Fruit fly (Drosophila melanogaster) whole organism, prepupa: ENCODE data around the gene CG32486.
A peak's percentile ranks its signal among the peaks of the same experiment; 100 is the strongest.

ENCODE experiments used
- Blimp-1 ChIP-seq: fragments of 200-800 bp; sonication (Bioruptor generic); optimal IDR thresholded peaks from 3 replicates; lab custom pipeline; 2017; ENCODE audit warnings: missing biosample characterization, missing genetic modification characterization, mild to moderate bottlenecking, moderate library complexity, missing genetic modification reagents
- CG10631 ChIP-seq: fragments of 200-800 bp; sonication (Bioruptor generic); optimal IDR thresholded peaks from 2 replicates; lab custom pipeline; 2016; ENCODE audit warnings: missing biosample characterization, missing genetic modification characterization
- CG11294 ChIP-seq: fragments of 200-800 bp; sonication (Bioruptor generic); IDR thresholded peaks from 2 replicates; pipeline ENCODE4 v1.3.6; 2022; ENCODE audit warnings: missing biosample characterization, missing genetic modification characterization
- CG11762 ChIP-seq: fragments of 200-800 bp; sonication (Bioruptor generic); optimal IDR thresholded peaks from 3 replicates; lab custom pipeline; 2016; ENCODE audit warnings: missing biosample characterization, missing genetic modification characterization; ENCODE audit not compliant: insufficient read depth
- CG15336 ChIP-seq: fragments of 200-800 bp; sonication (Bioruptor generic); IDR thresholded peaks from 2 replicates; pipeline ENCODE4 v1.3.6; 2022; ENCODE audit warnings: missing biosample characterization, missing genetic modification characterization
- CG1621 ChIP-seq: fragments of 200-800 bp; sonication (Bioruptor generic); optimal IDR thresholded peaks from 3 replicates; lab custom pipeline; 2018; ENCODE audit warnings: missing biosample characterization, mild to moderate bottlenecking, missing genetic modification characterization
- CG16779 ChIP-seq: fragments of 200-800 bp; sonication (Bioruptor generic); optimal IDR thresholded peaks from 3 replicates; lab custom pipeline; 2017; ENCODE audit warnings: missing biosample characterization, mild to moderate bottlenecking, missing genetic modification characterization
- CG3032 ChIP-seq: fragments of 200-800 bp; optimal IDR thresholded peaks from 2 replicates; lab custom pipeline; 2019; ENCODE audit warnings: missing biosample characterization, mild to moderate bottlenecking, missing genetic modification characterization, moderate library complexity
- CG31627 ChIP-seq: fragments of 200-800 bp; sonication (Bioruptor generic); optimal IDR thresholded peaks from 3 replicates; lab custom pipeline; 2016; ENCODE audit warnings: missing biosample characterization, missing genetic modification characterization
- CG34406 ChIP-seq: fragments of 200-800 bp; sonication (Bioruptor generic); optimal IDR thresholded peaks from 3 replicates; lab custom pipeline; 2016; ENCODE audit warnings: missing biosample characterization, missing genetic modification characterization
- CG3919 ChIP-seq: fragments of 200-800 bp; sonication (Bioruptor generic); optimal IDR thresholded peaks from 3 replicates; lab custom pipeline; 2016; ENCODE audit warnings: missing biosample characterization, missing genetic modification characterization
- CG4318 ChIP-seq: fragments of 200-800 bp; sonication (Bioruptor generic); optimal IDR thresholded peaks from 3 replicates; lab custom pipeline; 2017; ENCODE audit warnings: missing biosample characterization, mild to moderate bottlenecking, missing genetic modification characterization
- CG6276 ChIP-seq: fragments of 200-800 bp; sonication (Bioruptor generic); optimal IDR thresholded peaks from 2 replicates; lab custom pipeline; 2017; ENCODE audit warnings: missing biosample characterization, mild to moderate bottlenecking, missing genetic modification characterization
- CG6854 ChIP-seq: fragments of 200-800 bp; sonication (Bioruptor generic); optimal IDR thresholded peaks from 2 replicates; lab custom pipeline; 2017; ENCODE audit warnings: missing biosample characterization, mild to moderate bottlenecking, missing genetic modification characterization
- CG7368 ChIP-seq: fragments of 200-800 bp; sonication (Bioruptor generic); optimal IDR thresholded peaks from 3 replicates; lab custom pipeline; 2016; ENCODE audit warnings: missing biosample characterization, missing genetic modification characterization
- CG8119 ChIP-seq: fragments of 200-800 bp; sonication (Bioruptor generic); IDR thresholded peaks from 3 replicates; pipeline ENCODE4 v1.3.6; 2022; ENCODE audit warnings: missing biosample characterization, missing genetic modification characterization
- CG8632 ChIP-seq: fragments of 200-800 bp; sonication (Bioruptor generic); optimal IDR thresholded peaks from 3 replicates; lab custom pipeline; 2016; ENCODE audit warnings: missing biosample characterization, missing genetic modification characterization
- CG9139 ChIP-seq: fragments of 200-800 bp; sonication (Bioruptor generic); optimal IDR thresholded peaks from 3 replicates; lab custom pipeline; 2017; ENCODE audit warnings: missing biosample characterization, mild to moderate bottlenecking, missing genetic modification characterization
- Eip75B ChIP-seq: fragments of 200-800 bp; sonication (Bioruptor generic); optimal IDR thresholded peaks from 3 replicates; lab custom pipeline; 2016; ENCODE audit warnings: missing biosample characterization, missing genetic modification characterization
- Eip78C ChIP-seq: fragments of 200-800 bp; sonication (Bioruptor generic); peaks from one replicate; lab custom pipeline; 2016; ENCODE audit warnings: missing biosample characterization, missing genetic modification characterization
- Eip93F ChIP-seq: fragments of 200-800 bp; sonication (Bioruptor generic); optimal IDR thresholded peaks from 2 replicates; lab custom pipeline; 2016; ENCODE audit warnings: missing biosample characterization, mild to moderate bottlenecking, missing genetic modification characterization
- Ets96B ChIP-seq: fragments of 200-800 bp; optimal IDR thresholded peaks from 2 replicates; lab custom pipeline; 2019; ENCODE audit warnings: missing biosample characterization, mild to moderate bottlenecking, missing genetic modification characterization, moderate library complexity
- Gug ChIP-seq: fragments of 200-800 bp; sonication (Bioruptor generic); IDR thresholded peaks from 2 replicates; pipeline ENCODE4 v1.3.6; 2022; ENCODE audit warnings: missing biosample characterization, missing genetic modification characterization
- Hr38 ChIP-seq: sonication (Bioruptor generic); optimal IDR thresholded peaks from 2 replicates; lab custom pipeline; 2016; ENCODE audit warnings: missing biosample characterization, missing genetic modification characterization
- Hr39 ChIP-seq: fragments of 200-800 bp; sonication (Bioruptor generic); optimal IDR thresholded peaks from 2 replicates; lab custom pipeline; 2016; ENCODE audit warnings: missing biosample characterization, missing genetic modification characterization
- Hr4 ChIP-seq: fragments of 200-800 bp; sonication (Bioruptor generic); optimal IDR thresholded peaks from 3 replicates; lab custom pipeline; 2016; ENCODE audit warnings: missing biosample characterization, missing genetic modification characterization
- Lpt ChIP-seq: fragments of 200-800 bp; sonication (Bioruptor generic); optimal IDR thresholded peaks from 3 replicates; lab custom pipeline; 2016; ENCODE audit warnings: missing biosample characterization, missing genetic modification characterization
- Met ChIP-seq: fragments of 200-800 bp; sonication (Bioruptor generic); optimal IDR thresholded peaks from 3 replicates; lab custom pipeline; 2016; ENCODE audit warnings: missing biosample characterization, missing genetic modification characterization
- OdsH ChIP-seq: fragments of 200-800 bp; sonication (Bioruptor generic); optimal IDR thresholded peaks from 3 replicates; lab custom pipeline; 2016; ENCODE audit warnings: missing biosample characterization, missing genetic modification characterization
- Smox ChIP-seq: fragments of 200-800 bp; sonication (Bioruptor generic); optimal IDR thresholded peaks from 3 replicates; lab custom pipeline; 2016; ENCODE audit warnings: missing biosample characterization, missing genetic modification characterization
- Sox102F ChIP-seq: fragments of 200-800 bp; sonication (Bioruptor generic); optimal IDR thresholded peaks from 2 replicates; lab custom pipeline; 2016; ENCODE audit warnings: missing biosample characterization, mild to moderate bottlenecking, missing genetic modification characterization
- Sox15 ChIP-seq: fragments of 200-800 bp; sonication (Bioruptor generic); optimal IDR thresholded peaks from 3 replicates; lab custom pipeline; 2016; ENCODE audit warnings: missing biosample characterization, missing genetic modification characterization
- acj6 ChIP-seq: fragments of 200-800 bp; sonication (Bioruptor generic); optimal IDR thresholded peaks from 3 replicates; lab custom pipeline; 2016; ENCODE audit warnings: missing biosample characterization, missing genetic modification characterization
- cyc ChIP-seq: fragments of 200-800 bp; sonication (Bioruptor generic); optimal IDR thresholded peaks from 3 replicates; lab custom pipeline; 2016; ENCODE audit warnings: missing biosample characterization, missing genetic modification characterization
- dac ChIP-seq: fragments of 200-800 bp; sonication (Bioruptor generic); optimal IDR thresholded peaks from 2 replicates; lab custom pipeline; 2017; ENCODE audit warnings: missing biosample characterization, mild to moderate bottlenecking, missing genetic modification characterization
- dsx ChIP-seq: fragments of 200-800 bp; optimal IDR thresholded peaks from 3 replicates; lab custom pipeline; 2019; ENCODE audit warnings: missing biosample characterization, mild to moderate bottlenecking, missing genetic modification characterization, moderate library complexity; ENCODE audit not compliant: poor library complexity, severe bottlenecking
- eg ChIP-seq: fragments of 200-800 bp; sonication (Bioruptor generic); IDR thresholded peaks from 3 replicates; pipeline ENCODE4 v1.3.6; 2022; ENCODE audit warnings: missing biosample characterization, missing genetic modification characterization
- fd85E ChIP-seq: fragments of 200-800 bp; sonication (Bioruptor generic); optimal IDR thresholded peaks from 3 replicates; lab custom pipeline; 2016; ENCODE audit warnings: missing biosample characterization, missing genetic modification characterization
- fkh ChIP-seq: fragments of 200-800 bp; sonication (Bioruptor generic); optimal IDR thresholded peaks from 3 replicates; lab custom pipeline; 2017; ENCODE audit warnings: missing biosample characterization, mild to moderate bottlenecking, missing genetic modification characterization, moderate library complexity
- lz ChIP-seq: fragments of 200-800 bp; sonication (Bioruptor generic); optimal IDR thresholded peaks from 3 replicates; lab custom pipeline; 2016; ENCODE audit warnings: missing biosample characterization, missing genetic modification characterization
- net ChIP-seq: fragments of 200-800 bp; sonication (Bioruptor generic); optimal IDR thresholded peaks from 3 replicates; lab custom pipeline; 2016; ENCODE audit warnings: missing biosample characterization, missing genetic modification characterization
- pdm3 ChIP-seq: fragments of 200-800 bp; sonication (Bioruptor generic); optimal IDR thresholded peaks from 3 replicates; lab custom pipeline; 2016; ENCODE audit warnings: missing biosample characterization, missing genetic modification characterization
- spab ChIP-seq: fragments of 200-800 bp; sonication (Bioruptor generic); optimal IDR thresholded peaks from 2 replicates; lab custom pipeline; 2017; ENCODE audit warnings: missing biosample characterization, mild to moderate bottlenecking, missing genetic modification characterization, missing genetic modification reagents
- ss ChIP-seq, 2 experiments: fragments of 200-800 bp; sonication (Bioruptor generic); optimal IDR thresholded peaks; 2 replicates in 1 of 2; 3 replicates in 1 of 2; lab custom pipeline; 2017 to 2018; ENCODE audit warnings: mild to moderate bottlenecking in 2 of 2, missing biosample characterization in 2 of 2, missing genetic modification characterization in 2 of 2, moderate library complexity in 1 of 2
- svp ChIP-seq: fragments of 200-800 bp; sonication (Bioruptor generic); peaks from one replicate; lab custom pipeline; 2016; ENCODE audit warnings: missing biosample characterization, missing genetic modification characterization
- topi ChIP-seq: fragments of 200-800 bp; sonication (Bioruptor generic); optimal IDR thresholded peaks from 3 replicates; lab custom pipeline; 2016; ENCODE audit warnings: missing biosample characterization, missing genetic modification characterization
- vri ChIP-seq: fragments of 200-800 bp; sonication (Bioruptor generic); optimal IDR thresholded peaks from 3 replicates; lab custom pipeline; 2016; ENCODE audit warnings: missing biosample characterization, mild to moderate bottlenecking, missing genetic modification characterization

CG32486 gene

dm6 chr3L:3037822-3038563 lies 32.6 kb downstream of the CG32486 start (continued):
- TF ChIP-seq Hr39, result no peak
- TF ChIP-seq fkh (GFP tag; lab: Kevin White, UChicago), result no peak
- TF ChIP-seq Ets96B (tag; lab: Kevin White, UChicago), result no peak
- no peak for TF ChIP-seq CG10631 (GFP tag; lab: Kevin White, UChicago)
- no peak for TF ChIP-seq Smox (GFP tag; lab: Kevin White, UChicago)
- no peak for TF ChIP-seq dac (GFP tag; lab: Kevin White, UChicago)
- no peak for TF ChIP-seq topi (GFP tag; lab: Kevin White, UChicago)
- TF ChIP-seq acj6 (GFP tag; lab: Kevin White, UChicago), result no peak
- no peak for TF ChIP-seq OdsH (GFP tag; lab: Kevin White, UChicago)
- TF ChIP-seq pdm3, result no peak
- TF ChIP-seq Gug (GFP tag; lab: Robert Waterston, UW), result peak; percentile 31; the same call in 1 of the 2 replicates
- TF ChIP-seq fd85E (GFP tag; lab: Kevin White, UChicago), result no peak
- TF ChIP-seq CG6276 (GFP tag; lab: Kevin White, UChicago), result no peak
- no peak for TF ChIP-seq Eip75B (GFP tag; lab: Kevin White, UChicago)
- TF ChIP-seq CG15336 (GFP tag; lab: Robert Waterston, UW), result peak; percentile 55
- TF ChIP-seq Sox15 (GFP tag; lab: Kevin White, UChicago), result no peak
- TF ChIP-seq eg, result peak; percentile 53; the same call in 2 of the 3 replicates
- no peak for TF ChIP-seq Blimp-1 (GFP tag; lab: Kevin White, UChicago)
- peak; percentile 20 for TF ChIP-seq Eip78C (GFP tag; lab: Kevin White, UChicago)
- TF ChIP-seq Hr38 (GFP tag; lab: Kevin White, UChicago), result no peak
- TF ChIP-seq dsx, result no peak
- TF ChIP-seq net (GFP tag; lab: Kevin White, UChicago), result no peak
- no peak for TF ChIP-seq Lpt (GFP tag; lab: Kevin White, UChicago)
- peak; percentile 53; the same call in 1 of the 2 replicates for TF ChIP-seq CG11294 (GFP tag; lab: Robert Waterston, UW)
- no peak for TF ChIP-seq Sox102F
- TF ChIP-seq CG1621, result no peak
- TF ChIP-seq CG11762, result no peak
- TF ChIP-seq, all 60 proteins: peak for 9

dm6 chr3L:3036951-3037586 lies 33.6 kb downstream of the CG32486 start:
- TF ChIP-seq CG34406 (GFP tag; lab: Kevin White, UChicago), result peak; percentile 20
- peak; percentile 66 for TF ChIP-seq Eip93F (GFP tag; lab: Kevin White, UChicago)
- no peak for TF ChIP-seq CG9139 (GFP tag; lab: Kevin White, UChicago)
- TF ChIP-seq CG15336 (GFP tag; lab: Robert Waterston, UW), result no peak
- peak; percentile 3 for TF ChIP-seq CG7368 (GFP tag; lab: Kevin White, UChicago)
- peak; percentile 39 for TF ChIP-seq CG3919 (GFP tag; lab: Kevin White, UChicago)
- peak; percentile 53 for TF ChIP-seq lz (GFP tag; lab: Kevin White, UChicago)
- peak; percentile 13 for TF ChIP-seq cyc (GFP tag; lab: Kevin White, UChicago)
- no peak for TF ChIP-seq CG4318
- peak; percentile 81 for TF ChIP-seq svp
- peak; percentile 67 for TF ChIP-seq Hr39
- TF ChIP-seq Sox15 (GFP tag; lab: Kevin White, UChicago), result no peak
- no peak for TF ChIP-seq CG3032 (tag; lab: Kevin White, UChicago)
- no peak for TF ChIP-seq Hr4
- TF ChIP-seq Lpt (GFP tag; lab: Kevin White, UChicago), result no peak
- TF ChIP-seq spab (GFP tag; lab: Kevin White, UChicago), result no peak
- no peak for TF ChIP-seq CG8119 (GFP tag; lab: Robert Waterston, UW)
- no peak for TF ChIP-seq Eip75B (GFP tag; lab: Kevin White, UChicago)
- TF ChIP-seq ss (GFP tag; optimal IDR thresholded peaks at IDR 0.05; lab: Kevin White, UChicago), result no peak
- TF ChIP-seq Hr38 (GFP tag; lab: Kevin White, UChicago), result no peak
- no peak for TF ChIP-seq CG8632 (GFP tag; lab: Kevin White, UChicago)
- TF ChIP-seq CG31627, result peak; percentile 46
- peak; percentile 58 for TF ChIP-seq Met (GFP tag; lab: Kevin White, UChicago)
- TF ChIP-seq CG6854 (GFP tag; lab: Kevin White, UChicago), result no peak
- TF ChIP-seq dac (GFP tag; lab: Kevin White, UChicago), result no peak
- peak; percentile 54 for TF ChIP-seq topi (GFP tag; lab: Kevin White, UChicago)
- no peak for TF ChIP-seq CG10631 (GFP tag; lab: Kevin White, UChicago)
- peak; percentile 78 for TF ChIP-seq Eip78C (GFP tag; lab: Kevin White, UChicago)
- peak; percentile 52 for TF ChIP-seq Sox102F
- TF ChIP-seq Ets96B (tag; lab: Kevin White, UChicago), result no peak
- TF ChIP-seq CG16779 (tag; lab: Kevin White, UChicago), result no peak
- TF ChIP-seq pdm3, result peak; percentile 27
- peak; percentile 87 for TF ChIP-seq vri (GFP tag; lab: Kevin White, UChicago)
